Worm (Caenorhabditis elegans): ENCODE results near the gene arx-2.

Gene arx-2

ce11 chrV:10381726-10382125 is 43.6 kb upstream of the arx-2 start, which contains the start of gene abu-1:
TSS of gene abu-1 (minus strand) at chrV:10381826.
- TF ChIP-seq nhr-20 (tag; optimal IDR thresholded peaks at IDR 0.05) (no peak), C16A3.4 (tag; optimal IDR thresholded peaks at IDR 0.05) (no peak), elt-2 (tag; optimal IDR thresholded peaks at IDR 0.05) (no peak), egl-13 (tag; optimal IDR thresholded peaks at IDR 0.05) (no peak), pqm-1 (tag; optimal IDR thresholded peaks at IDR 0.05) (no peak), nhr-84 (tag; optimal IDR thresholded peaks at IDR 0.05) (no peak), efl-3 (GFP tag; optimal IDR thresholded peaks at IDR 0.05) (no peak), mef-2 (tag; optimal IDR thresholded peaks at IDR 0.05) (no peak), aha-1 (tag; optimal IDR thresholded peaks at IDR 0.05) (no peak), ets-5 (GFP tag; IDR thresholded peaks at IDR 0.05) (no peak), lir-3 (tag; optimal IDR thresholded peaks at IDR 0.05; ENCODE audit: poor library complexity) (no peak), rnt-1 (tag; optimal IDR thresholded peaks at IDR 0.05) (no peak), fkh-4 (tag; optimal IDR thresholded peaks at IDR 0.05; ENCODE audit: borderline replicate concordance) (no peak)

ce11 chrV:10379761-10380160 is 41.6 kb upstream of the arx-2 start:
- TF ChIP-seq dpl-1 (GFP tag; optimal IDR thresholded peaks at IDR 0.05) (no peak), lir-3 (tag; optimal IDR thresholded peaks at IDR 0.05; ENCODE audit: poor library complexity) (no peak), elt-3 (tag; optimal IDR thresholded peaks at IDR 0.05) (no peak), zag-1 (tag; optimal IDR thresholded peaks at IDR 0.05) (no peak), efl-1 (optimal IDR thresholded peaks at IDR 0.05) (no peak), efl-1 (GFP tag; optimal IDR thresholded peaks at IDR 0.05 in 1 of 2) (no peak)

- TF ChIP-seq zip-4 (GFP tag; optimal IDR thresholded peaks at IDR 0.05), result no peak
- TF ChIP-seq tlp-1 (tag; optimal IDR thresholded peaks at IDR 0.05), result no peak
- no peak for TF ChIP-seq zag-1 (tag; optimal IDR thresholded peaks at IDR 0.05)
- no peak for TF ChIP-seq ztf-4 (tag; optimal IDR thresholded peaks at IDR 0.05)
- peak; percentile 2 for TF ChIP-seq nhr-85 (tag)
- TF ChIP-seq skn-1 (tag; optimal IDR thresholded peaks at IDR 0.05), result no peak
Observed at ce11 chrV:10379293-10379692, 41.1 kb upstream of the arx-2 start, which contains the start of gene AC3.12. TSS of gene AC3.12 (minus strand) at chrV:10379393.

ce11 chrV:10371951-10372350 is 33.8 kb upstream of the arx-2 start, which contains the start of gene ugt-49:
TSS of gene ugt-49 (plus strand) at chrV:10372321.
- TF ChIP-seq aly-2 (tag; optimal IDR thresholded peaks at IDR 0.05) (no peak), ces-1 (GFP tag; optimal IDR thresholded peaks at IDR 0.05) (no peak), unc-98 (GFP tag; IDR thresholded peaks at IDR 0.05) (no peak), irx-1 (tag; optimal IDR thresholded peaks at IDR 0.05) (no peak), zag-1 (tag; optimal IDR thresholded peaks at IDR 0.05) (no peak), tlp-1 (tag; optimal IDR thresholded peaks at IDR 0.05) (no peak), snu-23 (GFP tag; optimal IDR thresholded peaks at IDR 0.05) (no peak), egl-27 (tag; optimal IDR thresholded peaks at IDR 0.05) (no peak), mdl-1 (tag; optimal IDR thresholded peaks at IDR 0.05) (no peak), mep-1 (tag; optimal IDR thresholded peaks at IDR 0.05) (no peak), grh-1 (GFP tag; IDR thresholded peaks at IDR 0.05) (no peak), aha-1 (tag; optimal IDR thresholded peaks at IDR 0.05) (no peak), nhr-11 (tag; optimal IDR thresholded peaks at IDR 0.05) (no peak), xbp-1 (tag; optimal IDR thresholded peaks at IDR 0.05) (no peak), nhr-237 (tag; optimal IDR thresholded peaks at IDR 0.05) (no peak), fos-1 (tag; optimal IDR thresholded peaks at IDR 0.05) (no peak), elt-2 (tag; optimal IDR thresholded peaks at IDR 0.05) (no peak)

DNA sequence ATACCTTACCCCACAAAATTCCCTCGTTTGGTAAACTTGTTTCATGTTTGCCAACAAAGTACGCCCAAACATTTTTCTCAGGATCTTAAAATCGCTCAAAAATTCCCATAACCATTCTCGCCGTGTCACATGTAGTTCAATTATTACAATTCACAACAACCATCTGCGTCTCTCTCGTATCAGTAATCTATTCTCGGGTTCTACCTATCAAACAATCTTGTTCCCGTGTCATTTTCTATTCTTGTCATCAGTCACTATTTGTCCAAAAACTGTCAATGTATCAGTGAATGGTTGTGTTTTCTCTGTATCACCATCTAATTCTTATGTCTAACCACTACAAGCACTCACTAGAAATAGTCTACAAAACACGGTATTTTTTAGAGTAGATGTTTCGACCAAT is 33.0 kb upstream of the arx-2 start:
- TF ChIP-seq fos-1 (tag; optimal IDR thresholded peaks at IDR 0.05) (no peak), nhr-71 (tag; optimal IDR thresholded peaks at IDR 0.05) (peak; percentile 49), elt-3 (tag; optimal IDR thresholded peaks at IDR 0.05) (peak in 2 of 6 experiments; percentile 31 to 37), lin-14 (GFP tag; optimal IDR thresholded peaks at IDR 0.05) (peak; percentile 68), skn-1 (tag; optimal IDR thresholded peaks at IDR 0.05) (no peak), nhr-90 (tag; optimal IDR thresholded peaks at IDR 0.05; ENCODE audit: poor library complexity) (peak; percentile 14), ceh-63 (GFP tag; optimal IDR thresholded peaks at IDR 0.05) (no peak), tbx-2 (tag; optimal IDR thresholded peaks at IDR 0.05) (peak; percentile 48), nhr-85 (tag) (peak; percentile 76), snu-23 (GFP tag; optimal IDR thresholded peaks at IDR 0.05) (peak; percentile 52), sup-37 (GFP tag; optimal IDR thresholded peaks at IDR 0.05) (no peak), dpl-1 (GFP tag; optimal IDR thresholded peaks at IDR 0.05) (no peak), lin-35 (GFP tag; optimal IDR thresholded peaks at IDR 0.05) (peak in 1 of 2 experiments; percentile 73), egl-13 (tag; optimal IDR thresholded peaks at IDR 0.05) (no peak), nhr-28 (tag; optimal IDR thresholded peaks at IDR 0.05) (no peak), elt-2 (tag; optimal IDR thresholded peaks at IDR 0.05) (peak; percentile 76), efl-1 (optimal IDR thresholded peaks at IDR 0.05) (no peak), efl-1 (GFP tag; optimal IDR thresholded peaks at IDR 0.05 in 1 of 2) (peak in 1 of 2 experiments; percentile 59), ama-1 (optimal IDR thresholded peaks at IDR 0.05) (no peak), blmp-1 (tag; optimal IDR thresholded peaks at IDR 0.05) (peak; percentile 51), tlp-1 (tag; optimal IDR thresholded peaks at IDR 0.05) (no peak)

All from whole organism, L1 larva.